Worm (Caenorhabditis elegans): ENCODE results near the gene C09H5.7.

The C09H5.7 gene

DNA sequence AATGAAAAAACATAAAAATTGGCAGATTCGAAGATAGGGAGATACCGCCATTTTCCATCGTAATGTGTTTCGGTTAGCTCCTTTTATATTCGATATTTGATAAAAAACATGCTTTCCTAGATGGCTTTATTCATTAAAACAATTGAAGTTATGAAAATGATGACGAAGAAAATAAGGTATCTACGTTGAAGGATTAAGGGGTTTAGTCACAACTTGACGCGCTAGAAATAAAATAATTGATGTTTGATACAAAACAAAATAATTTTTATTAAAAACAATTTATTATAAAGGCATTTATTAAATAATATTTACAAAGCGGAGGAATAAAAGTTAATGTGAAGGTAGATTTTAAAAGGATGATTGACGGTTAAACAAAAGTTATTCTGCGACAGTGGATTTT, 5.6 kb upstream of the C09H5.7 start, which contains the start of gene str-130:
TSS of gene str-130 (minus strand) at position 101 of the 400 bp plus-strand sequence.
- no peak for TF ChIP-seq nhr-111 (GFP tag; optimal IDR thresholded peaks at IDR 0.05)

DNA sequence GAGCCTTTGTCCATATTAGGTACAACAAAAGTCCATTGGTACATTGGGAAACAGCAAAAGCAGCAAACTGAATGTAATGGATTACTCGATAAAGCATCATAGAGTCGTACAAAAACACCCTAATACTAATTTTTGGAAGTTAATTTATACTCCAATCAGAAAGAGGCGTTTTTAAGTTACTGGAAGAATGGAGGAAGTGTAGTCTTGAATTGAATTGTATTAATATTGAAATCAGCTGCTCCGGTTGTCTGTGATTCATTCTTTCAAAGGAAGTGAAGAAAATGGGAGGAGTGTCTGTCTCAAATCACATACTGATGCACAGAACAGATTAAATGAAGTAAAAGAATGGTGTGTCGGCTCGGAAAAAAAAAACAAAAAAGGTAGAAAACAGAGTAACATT, 3.5 kb downstream of the C09H5.7 start, which contains the start of gene str-131:
TSS of gene str-131 (minus strand) at position 101 of the 400 bp plus-strand sequence.
- TF ChIP-seq nhr-28 (tag; optimal IDR thresholded peaks at IDR 0.05) (no peak), daf-19 (GFP tag; conservative IDR thresholded peaks at IDR 0.05) (no peak), vab-7 (GFP tag; IDR thresholded peaks at IDR 0.05) (no peak), skn-1 (tag; optimal IDR thresholded peaks at IDR 0.05) (no peak)

DNA sequence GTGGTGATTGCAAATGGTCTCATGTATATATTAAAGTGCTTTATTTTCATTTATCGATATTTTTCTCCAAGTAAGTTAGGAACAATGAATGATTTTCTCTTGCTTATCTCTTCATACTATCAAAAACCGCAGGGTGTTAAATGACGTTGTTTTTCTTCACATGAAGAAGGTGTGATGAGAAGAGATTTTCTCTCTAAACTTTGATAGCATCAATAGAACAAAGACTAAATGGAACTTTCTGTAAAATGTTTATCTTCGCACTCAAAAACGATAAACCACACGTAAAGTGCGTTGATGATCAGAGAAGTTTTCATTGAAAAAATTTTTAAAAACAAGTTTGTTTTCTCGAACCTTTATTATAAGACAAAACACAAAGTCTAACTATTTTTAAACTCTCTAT, 5.2 kb downstream of the C09H5.7 start:
- TF ChIP-seq nhr-48 (tag; optimal IDR thresholded peaks at IDR 0.05): peak; percentile 18
- no peak for TF ChIP-seq ZK546.5 (tag; optimal IDR thresholded peaks at IDR 0.05)
- no peak for TF ChIP-seq dpl-1 (GFP tag; optimal IDR thresholded peaks at IDR 0.05)
- no peak for TF ChIP-seq hlh-30 (tag; optimal IDR thresholded peaks at IDR 0.05; ENCODE audit: insufficient read depth)
- peak; percentile 27 for TF ChIP-seq nhr-28 (tag; optimal IDR thresholded peaks at IDR 0.05)
- peak in 1 of 2 experiments; percentile 32 for TF ChIP-seq mdl-1 (tag; optimal IDR thresholded peaks at IDR 0.05)
- no peak for TF ChIP-seq saeg-2 (GFP tag; IDR thresholded peaks at IDR 0.05)

DNA sequence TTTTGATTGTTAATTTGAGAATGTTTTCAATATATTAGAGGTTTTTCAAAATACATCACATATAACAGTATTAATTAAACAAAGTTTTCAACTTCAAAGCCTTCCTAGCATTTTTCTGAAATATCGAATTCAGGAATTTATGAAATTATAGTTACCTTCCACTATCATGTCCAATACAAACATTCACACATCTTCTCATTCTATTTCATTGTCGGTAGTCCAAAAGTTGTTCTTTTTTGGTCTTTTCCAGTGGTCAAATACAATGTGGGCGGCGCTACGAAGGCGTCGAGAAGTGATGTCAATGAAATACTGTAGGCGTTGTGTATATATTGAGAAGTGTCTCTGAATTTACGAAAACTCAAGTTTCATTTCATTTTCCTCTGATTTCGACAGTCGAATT, 9.3 kb downstream of the C09H5.7 start, which contains the start of gene catp-3:
TSS of gene catp-3 (plus strand) at position 301 of the 400 bp plus-strand sequence.
- TF ChIP-seq dve-1 (tag; optimal IDR thresholded peaks at IDR 0.05; ENCODE audit: insufficient read depth) (no peak), mdt-29 (GFP tag; IDR thresholded peaks at IDR 0.05) (no peak), mxl-2 (GFP tag; conservative IDR thresholded peaks at IDR 0.05) (no peak), snpc-1.2 (GFP tag; IDR thresholded peaks at IDR 0.05) (no peak)

DNA sequence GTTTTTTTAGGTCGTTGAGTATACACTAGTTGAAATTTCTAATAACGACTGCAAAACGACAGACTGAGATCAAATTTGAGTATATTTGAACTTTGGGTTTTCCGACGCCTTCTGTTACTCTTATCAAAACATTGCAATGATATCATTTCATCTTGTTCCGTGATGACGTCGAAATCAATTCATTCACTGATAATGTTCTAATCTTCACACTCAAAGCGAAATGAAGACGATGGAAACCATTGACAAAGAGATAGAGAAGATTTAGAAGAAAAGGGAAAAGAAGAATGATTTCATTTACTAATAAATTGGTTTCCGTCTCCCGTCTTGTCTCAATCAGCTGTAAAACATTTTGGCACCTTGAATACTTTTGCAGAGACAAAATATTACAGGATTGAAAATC, 11.9 kb downstream of the C09H5.7 start:
- TF ChIP-seq lim-7 (GFP tag; IDR thresholded peaks at IDR 0.05) (no peak), unc-62 (GFP tag; optimal IDR thresholded peaks at IDR 0.05 in 1 of 2) (peak in 1 of 2 experiments; percentile 80), unc-62 (tag; optimal IDR thresholded peaks at IDR 0.05) (no peak), nhr-28 (tag; optimal IDR thresholded peaks at IDR 0.05) (peak; percentile 52), egl-27 (tag; optimal IDR thresholded peaks at IDR 0.05) (no peak), mdl-1 (tag; optimal IDR thresholded peaks at IDR 0.05) (peak in 1 of 2 experiments; percentile 24), nhr-42 (GFP tag; IDR thresholded peaks at IDR 0.05) (no peak), lin-1 (GFP tag; IDR thresholded peaks at IDR 0.05) (no peak), daf-19 (GFP tag; conservative IDR thresholded peaks at IDR 0.05) (no peak), nhr-111 (GFP tag; optimal IDR thresholded peaks at IDR 0.05) (no peak), T26A8.4 (GFP tag; IDR thresholded peaks at IDR 0.05) (no peak), F10B5.3 (tag; optimal IDR thresholded peaks at IDR 0.05) (no peak), mes-2 (tag; optimal IDR thresholded peaks at IDR 0.05; ENCODE audit: poor library complexity, severe bottlenecking) (no peak)

DNA sequence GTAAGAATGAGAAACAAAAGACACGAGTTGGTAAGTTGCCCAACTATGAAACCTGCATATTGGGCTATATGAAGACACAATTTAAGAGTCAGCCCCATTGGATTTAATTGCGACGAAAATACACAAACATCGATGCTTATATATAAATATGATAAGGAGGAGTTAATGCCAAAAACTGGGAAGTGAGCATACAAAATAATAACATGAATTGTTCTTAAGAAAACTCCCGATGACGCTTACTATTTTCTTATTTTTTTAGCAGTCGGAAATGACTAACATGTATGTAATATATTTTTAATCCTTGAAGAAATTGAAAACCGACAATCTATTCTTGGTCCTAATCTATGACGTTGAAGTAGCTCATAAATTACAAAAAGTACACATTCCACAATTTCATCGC, 13.0 kb downstream of the C09H5.7 start, which contains the start of gene str-144:
TSS of gene str-144 (minus strand) at position 101 of the 400 bp plus-strand sequence.
- no peak for TF ChIP-seq nhr-6 (tag; optimal IDR thresholded peaks at IDR 0.05)
- TF ChIP-seq dmd-6 (GFP tag; IDR thresholded peaks at IDR 0.05): no peak
- no peak for TF ChIP-seq ceh-62 (tag; optimal IDR thresholded peaks at IDR 0.05)
- TF ChIP-seq snpc-4 (tag; optimal IDR thresholded peaks at IDR 0.05): no peak
- TF ChIP-seq F37D6.2 (tag; optimal IDR thresholded peaks at IDR 0.05): no peak
- no peak for TF ChIP-seq lin-1 (GFP tag; IDR thresholded peaks at IDR 0.05)
- TF ChIP-seq nhr-10 (tag; optimal IDR thresholded peaks at IDR 0.05): no peak
- TF ChIP-seq ZK546.5 (tag; optimal IDR thresholded peaks at IDR 0.05): no peak
- no peak for TF ChIP-seq rbr-2 (tag; optimal IDR thresholded peaks at IDR 0.05)
- TF ChIP-seq madf-5 (GFP tag; IDR thresholded peaks at IDR 0.05): no peak
- TF ChIP-seq spr-1 (tag; optimal IDR thresholded peaks at IDR 0.05): no peak
- no peak for TF ChIP-seq vab-7 (GFP tag; IDR thresholded peaks at IDR 0.05)
- no peak for TF ChIP-seq F26F4.8 (GFP tag; conservative IDR thresholded peaks at IDR 0.05)
- TF ChIP-seq hmg-1.1 (GFP tag; IDR thresholded peaks at IDR 0.05): no peak
